Worm (Caenorhabditis elegans) whole organism, young adult: ENCODE data around the gene jnk-1.

Experiments
- C06A6.2 ChIP-seq: fragments of 200-800 bp; sonication (Bioruptor generic); conservative IDR thresholded peaks from 2 replicates; pipeline ENCODE4 v1.3.6; 2022; ENCODE audit warnings: missing genetic modification characterization, missing compliant biosample characterization
- F10E7.11 ChIP-seq: sonication (generic microtip); optimal IDR thresholded peaks from 2 replicates; lab custom pipeline; 2017; ENCODE audit warnings: mild to moderate bottlenecking, missing genetic modification characterization, moderate library complexity, missing compliant biosample characterization
- F23B12.7 ChIP-seq: sonication (generic microtip); optimal IDR thresholded peaks from 2 replicates; lab custom pipeline; 2017; ENCODE audit warnings: missing genetic modification characterization, mild to moderate bottlenecking, missing compliant biosample characterization, antibody characterized with exemption, moderate library complexity; ENCODE audit not compliant: insufficient read depth
- F39B2.1 ChIP-seq: fragments of 200-800 bp; sonication (Bioruptor generic); IDR thresholded peaks from 2 replicates; pipeline ENCODE4 v1.3.6; 2022; ENCODE audit warnings: missing genetic modification reagents, missing genetic modification characterization, missing compliant biosample characterization
- F49E8.2 ChIP-seq: sonication (generic microtip); optimal IDR thresholded peaks from 3 replicates; lab custom pipeline; 2017; ENCODE audit warnings: missing genetic modification characterization, mild to moderate bottlenecking, missing compliant biosample characterization, antibody characterized with exemption, moderate library complexity; ENCODE audit not compliant: insufficient read depth
- Y56A3A.18 ChIP-seq: fragments of 200-800 bp; sonication (Bioruptor generic); IDR thresholded peaks from 2 replicates; pipeline ENCODE4 v1.3.6; 2022; ENCODE audit warnings: missing genetic modification reagents, missing genetic modification characterization, missing compliant biosample characterization
- ama-1 ChIP-seq, 3 experiments: fragments of 150-350 bp in 1 of 3; sonication (generic microtip) in 2 of 3; optimal IDR thresholded peaks; 2 replicates each; lab custom pipeline; 2014 to 2018; ENCODE audit warnings: missing biosample characterization in 2 of 3, missing genetic modification characterization in 2 of 3, missing genetic modification reagents in 2 of 3
- ceh-100 ChIP-seq: fragments of 200-800 bp; sonication (Bioruptor generic); IDR thresholded peaks from 2 replicates; pipeline ENCODE4 v1.3.6; 2022; ENCODE audit warnings: missing genetic modification reagents, missing genetic modification characterization, missing compliant biosample characterization
- ceh-27 ChIP-seq: fragments of 200-800 bp; sonication (Bioruptor generic); optimal IDR thresholded peaks from 2 replicates; lab custom pipeline; 2018; ENCODE audit warnings: mild to moderate bottlenecking, missing genetic modification characterization, moderate library complexity, missing compliant biosample characterization
- ceh-91 ChIP-seq: fragments of 200-800 bp; sonication (Bioruptor generic); IDR thresholded peaks from 2 replicates; pipeline ENCODE4 v1.3.6; 2022; ENCODE audit warnings: missing genetic modification reagents, missing genetic modification characterization, missing compliant biosample characterization
- efl-1 ChIP-seq: fragments of 150-350 bp; optimal IDR thresholded peaks from 2 replicates; lab custom pipeline; 2014; ENCODE audit warnings: missing biosample characterization, missing genetic modification reagents, missing genetic modification characterization
- ekl-4 ChIP-seq: fragments of 200-800 bp; sonication (Bioruptor generic); IDR thresholded peaks from 2 replicates; pipeline ENCODE4 v1.3.6; 2022; ENCODE audit warnings: missing genetic modification reagents, missing genetic modification characterization, missing compliant biosample characterization
- him-1 ChIP-seq: sonication (generic microtip); optimal IDR thresholded peaks from 2 replicates; lab custom pipeline; 2016; ENCODE audit warnings: missing genotype, missing genetic modification reagents, missing genetic modification characterization, missing compliant biosample characterization
- hmg-20 ChIP-seq: fragments of 200-800 bp; sonication (Bioruptor generic); IDR thresholded peaks from 2 replicates; pipeline ENCODE4 v1.3.6; 2022; ENCODE audit warnings: missing genetic modification reagents, missing genetic modification characterization, missing compliant biosample characterization
- hsf-1 ChIP-seq: fragments of 200-800 bp; sonication (Bioruptor generic); IDR thresholded peaks from 2 replicates; pipeline ENCODE4 v1.3.6; 2022; ENCODE audit warnings: missing genetic modification reagents, missing genetic modification characterization, missing compliant biosample characterization
- lin-35 ChIP-seq, 3 experiments: fragments of 150-350 bp in 2 of 3; sonication (generic microtip) in 1 of 3; optimal IDR thresholded peaks; 2 replicates each; lab custom pipeline; 2014 to 2018; ENCODE audit warnings: missing biosample characterization in 3 of 3, missing genetic modification characterization in 3 of 3, missing genetic modification reagents in 3 of 3
- lsl-1 ChIP-seq: fragments of 200-800 bp; sonication (Bioruptor generic); optimal IDR thresholded peaks from 2 replicates; lab custom pipeline; 2018; ENCODE audit warnings: mild to moderate bottlenecking, missing genetic modification characterization, moderate library complexity, missing compliant biosample characterization
- madf-6 ChIP-seq: fragments of 200-800 bp; sonication (Bioruptor generic); IDR thresholded peaks from 2 replicates; pipeline ENCODE4 v1.3.6; 2022; ENCODE audit warnings: missing genetic modification reagents, missing genetic modification characterization, missing compliant biosample characterization
- mel-28 ChIP-seq: sonication (generic microtip); optimal IDR thresholded peaks from 2 replicates; lab custom pipeline; 2016; ENCODE audit warnings: borderline replicate concordance, mild to moderate bottlenecking, missing genetic modification characterization, missing compliant biosample characterization
- mxl-1 ChIP-seq: sonication (generic microtip); optimal IDR thresholded peaks from 2 replicates; lab custom pipeline; 2016; ENCODE audit warnings: missing genetic modification characterization, missing compliant biosample characterization
- nfya-1 ChIP-seq: sonication (generic microtip); optimal IDR thresholded peaks from 2 replicates; lab custom pipeline; 2017; ENCODE audit warnings: antibody characterized with exemption, missing compliant biosample characterization, missing genetic modification characterization, borderline replicate concordance; ENCODE audit not compliant: insufficient read depth
- nfya-2 ChIP-seq: fragments of 200-800 bp; sonication (Bioruptor generic); IDR thresholded peaks from 2 replicates; pipeline ENCODE4 v1.3.6; 2022; ENCODE audit warnings: missing genetic modification reagents, missing genetic modification characterization, missing compliant biosample characterization
- pha-4 ChIP-seq: fragments of 150-350 bp; sonication (generic microtip); optimal IDR thresholded peaks from 2 replicates; lab custom pipeline; 2014; ENCODE audit warnings: missing biosample characterization, missing genetic modification reagents, missing genetic modification characterization
- rcor-1 ChIP-seq: fragments of 200-800 bp; sonication (Bioruptor generic); IDR thresholded peaks from 2 replicates; pipeline ENCODE4 v1.3.6; 2022; ENCODE audit warnings: missing genetic modification reagents, missing genetic modification characterization, missing compliant biosample characterization
- rec-8 ChIP-seq, 2 experiments: sonication (generic microtip); optimal IDR thresholded peaks; 2 replicates each; lab custom pipeline; 2016; ENCODE audit warnings: mild to moderate bottlenecking in 2 of 2, missing genetic modification characterization in 2 of 2, missing genetic modification reagents in 2 of 2, missing genotype in 2 of 2, missing biosample characterization in 1 of 2, missing compliant biosample characterization in 1 of 2, moderate library complexity in 1 of 2
- snpc-1.3 ChIP-seq: sonication (generic microtip); optimal IDR thresholded peaks from 2 replicates; lab custom pipeline; 2017; ENCODE audit warnings: missing genetic modification characterization, mild to moderate bottlenecking, missing compliant biosample characterization, antibody characterized with exemption, moderate library complexity, missing genotype, missing genetic modification reagents; ENCODE audit not compliant: insufficient read depth
- snpc-4 ChIP-seq, 5 experiments: fragments of 150-350 bp in 1 of 5; sonication (generic microtip) in 4 of 5; optimal IDR thresholded peaks; 2 replicates each; lab custom pipeline; 2014 to 2018; ENCODE audit warnings: missing genetic modification characterization in 5 of 5, missing biosample characterization in 3 of 5, antibody characterized with exemption in 2 of 5, mild to moderate bottlenecking in 2 of 5, missing compliant biosample characterization in 2 of 5, missing genotype in 2 of 5, moderate library complexity in 2 of 5, missing genetic modification reagents in 1 of 5
- unc-130 ChIP-seq: sonication (generic microtip); optimal IDR thresholded peaks from 2 replicates; lab custom pipeline; 2016; ENCODE audit warnings: missing genetic modification reagents, missing genetic modification characterization, missing compliant biosample characterization
- unc-62 ChIP-seq: fragments of 150-350 bp; optimal IDR thresholded peaks from 2 replicates; lab custom pipeline; 2014; ENCODE audit warnings: missing biosample characterization, missing genetic modification reagents, missing genetic modification characterization
- ztf-18 ChIP-seq: sonication (generic microtip); optimal IDR thresholded peaks from 2 replicates; lab custom pipeline; 2016; ENCODE audit warnings: missing genotype, mild to moderate bottlenecking, missing genetic modification characterization, missing compliant biosample characterization
- ztf-22 ChIP-seq: fragments of 200-800 bp; sonication (Bioruptor generic); optimal IDR thresholded peaks from 2 replicates; lab custom pipeline; 2018; ENCODE audit warnings: mild to moderate bottlenecking, missing genetic modification characterization, moderate library complexity, missing compliant biosample characterization
- ztf-6 ChIP-seq: fragments of 200-800 bp; sonication (Bioruptor generic); IDR thresholded peaks from 2 replicates; pipeline ENCODE4 v1.3.6; 2022; ENCODE audit warnings: missing genetic modification reagents, missing genetic modification characterization, missing compliant biosample characterization

The jnk-1 gene

ce11 chrIV:6919318-6919717 is 38.1 kb upstream of the jnk-1 start, which contains the start of gene ruvb-2 (continued):
- peak; percentile 97 for TF ChIP-seq ztf-18
- no peak for TF ChIP-seq F49E8.2 (tag; lab: Kevin White, UChicago)
- TF ChIP-seq rec-8 (tag; optimal IDR thresholded peaks at IDR 0.05; lab: Kevin White, UChicago), result no peak

ce11 chrIV:6920063-6920462 is 37.4 kb upstream of the jnk-1 start, which contains the start of gene T22D1.18:
T22D1.18 (minus strand) TSS chrIV:6920163.
- TF ChIP-seq Y56A3A.18 (GFP tag; lab: Robert Waterston, UW) (no peak), lin-35 (GFP tag; optimal IDR thresholded peaks at IDR 0.05; lab: Kevin White, UChicago) (no peak), snpc-4 (GFP tag; optimal IDR thresholded peaks at IDR 0.05; lab: Kevin White, UChicago) (no peak), snpc-4 (tag; optimal IDR thresholded peaks at IDR 0.05; lab: Kevin White, UChicago) (no peak), pha-4 (tag; lab: Kevin White, UChicago) (no peak), mel-28 (tag; lab: Kevin White, UChicago) (no peak), ceh-27 (no peak), rcor-1 (GFP tag; lab: Robert Waterston, UW) (no peak), madf-6 (GFP tag; lab: Robert Waterston, UW) (no peak), ceh-100 (GFP tag; lab: Robert Waterston, UW) (no peak), snpc-1.3 (tag; lab: Kevin White, UChicago) (no peak), ekl-4 (GFP tag; lab: Robert Waterston, UW) (no peak), unc-130 (GFP tag; lab: Kevin White, UChicago) (no peak), unc-62 (no peak), nfya-1 (tag; lab: Kevin White, UChicago) (no peak), hsf-1 (no peak), F10E7.11 (tag; lab: Kevin White, UChicago) (no peak), him-1 (tag; lab: Kevin White, UChicago) (no peak), lsl-1 (GFP tag; lab: Kevin White, UChicago) (no peak), mxl-1 (tag; lab: Kevin White, UChicago) (no peak), ceh-91 (GFP tag; lab: Robert Waterston, UW) (no peak)

DNA sequence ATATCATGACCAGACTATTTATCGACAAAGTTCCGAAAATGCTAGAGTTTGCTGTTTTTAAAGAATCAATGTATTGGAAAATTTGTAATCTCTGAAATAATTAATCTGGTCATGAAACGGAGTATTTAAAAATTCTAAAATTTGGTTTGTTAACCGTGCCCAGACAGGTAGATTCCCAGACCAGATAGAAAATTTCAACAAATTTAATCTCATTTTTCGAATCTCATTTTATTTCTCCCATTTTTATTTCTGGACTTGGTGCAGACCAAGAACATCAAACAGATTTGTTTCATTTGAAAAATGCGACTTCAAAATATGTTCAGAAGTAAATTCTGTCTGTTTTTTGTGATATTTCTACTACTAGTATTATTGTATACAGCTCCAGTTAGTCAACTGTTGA is 34.4 kb upstream of the jnk-1 start, which contains the start of gene T22D1.1:
Gene T22D1.1 (plus strand): TSS at position 301 of the 400 bp plus-strand sequence.
- TF ChIP-seq lin-35 (GFP tag; optimal IDR thresholded peaks at IDR 0.05; lab: Kevin White, UChicago), result no peak
- TF ChIP-seq rec-8 (tag; optimal IDR thresholded peaks at IDR 0.05; lab: Kevin White, UChicago), result no peak
- no peak for TF ChIP-seq ztf-18
- TF ChIP-seq hmg-20 (GFP tag; lab: Robert Waterston, UW), result no peak
- TF ChIP-seq efl-1 (GFP tag; lab: Kevin White, UChicago), result no peak
- no peak for TF ChIP-seq ceh-91 (GFP tag; lab: Robert Waterston, UW)
- TF ChIP-seq F23B12.7 (tag; lab: Kevin White, UChicago), result no peak
- no peak for TF ChIP-seq ekl-4 (GFP tag; lab: Robert Waterston, UW)
- no peak for TF ChIP-seq ztf-6 (GFP tag; lab: Robert Waterston, UW)
- TF ChIP-seq F39B2.1 (GFP tag; lab: Robert Waterston, UW), result no peak
- no peak for TF ChIP-seq nfya-1 (tag; lab: Kevin White, UChicago)
- no peak for TF ChIP-seq ama-1 (optimal IDR thresholded peaks at IDR 0.05; lab: Kevin White, UChicago)
- no peak for TF ChIP-seq ama-1 (GFP tag; optimal IDR thresholded peaks at IDR 0.05; lab: Kevin White, UChicago)
- TF ChIP-seq ztf-22 (GFP tag; lab: Kevin White, UChicago), result no peak
- TF ChIP-seq nfya-2 (GFP tag; lab: Robert Waterston, UW), result no peak
- TF ChIP-seq C06A6.2 (GFP tag; lab: Robert Waterston, UW), result no peak
